Worm (Caenorhabditis elegans) whole organism, L3 larva: Measurements from ENCODE around the gene C17C3.15.

ENCODE experiments used
- ama-1 ChIP-seq: fragments of 150-350 bp; optimal IDR thresholded peaks from 2 replicates; lab custom pipeline; 2018
- ceh-9 ChIP-seq: sonication (generic microtip); optimal IDR thresholded peaks from 2 replicates; lab custom pipeline; 2018; ENCODE audit warnings: missing biosample characterization, missing genetic modification characterization
- fos-1 ChIP-seq: fragments of 150-350 bp; optimal IDR thresholded peaks from 2 replicates; lab custom pipeline; 2014; ENCODE audit warnings: missing biosample characterization, missing genetic modification characterization
- lin-39 ChIP-seq: fragments of 150-350 bp; optimal IDR thresholded peaks from 2 replicates; lab custom pipeline; 2018; ENCODE audit warnings: missing biosample characterization, missing genetic modification reagents, missing genetic modification characterization

- TF ChIP-seq fos-1 (no peak), ceh-9 (tag; lab: Kevin White, UChicago) (no peak), ama-1 (lab: Kevin White, UChicago) (no peak), lin-39 (tag; lab: Kevin White, UChicago) (no peak)
These were observed 36.8 kb upstream of the C17C3.15 start, which contains the start of gene hlh-26 for ce11 chrII:5533642-5534041.
